Fruit fly (Drosophila melanogaster) whole organism, embryonic: ENCODE results near the gene CG11892.
A peak's percentile ranks its signal among the peaks of the same experiment; 100 is the strongest.

Experiments
- CG2129 ChIP-seq: fragments of 200-800 bp; sonication (Bioruptor generic); IDR thresholded peaks from 2 replicates; pipeline ENCODE4 v1.3.6; 2022; ENCODE audit warnings: missing biosample characterization, missing genetic modification characterization; ENCODE audit not compliant: partially characterized antibody
- CG3163 ChIP-seq: fragments of 200-800 bp; sonication (Bioruptor generic); optimal IDR thresholded peaks from 3 replicates; lab custom pipeline; 2016; ENCODE audit warnings: missing biosample characterization, missing genetic modification characterization
- Trl ChIP-seq, 3 experiments: fragments of >200 bp in 2 of 3; fragments of 200-800 bp in 1 of 3; sonication (Bioruptor generic) in 1 of 3; optimal IDR thresholded peaks; 2 replicates in 1 of 3; 3 replicates in 2 of 3; lab custom pipeline; 2016 to 2017; ENCODE audit warnings: missing biosample characterization in 1 of 3, missing genetic modification characterization in 1 of 3
- Usf ChIP-seq: fragments of 200-800 bp; sonication (Bioruptor generic); optimal IDR thresholded peaks from 2 replicates; lab custom pipeline; 2017; ENCODE audit warnings: missing genotype, missing biosample characterization, missing genetic modification characterization
- unc-4 ChIP-seq: fragments of 200-800 bp; sonication (Bioruptor generic); IDR thresholded peaks from 2 replicates; pipeline ENCODE4 v1.3.6; 2022; ENCODE audit warnings: missing biosample characterization, missing genetic modification characterization; ENCODE audit not compliant: partially characterized antibody

The CG11892 gene

dm6 chr3R:25331103-25331502 is 49.8 kb downstream of the CG11892 start, which contains the start of gene CHKov2:
Gene CHKov2 (minus strand): TSS chr3R:25331203.
- peak in 1 of 2 experiments; percentile 11 for TF ChIP-seq Trl (optimal IDR thresholded peaks at IDR 0.05; lab: Kevin White, UChicago)
- TF ChIP-seq Trl (GFP tag; optimal IDR thresholded peaks at IDR 0.05; lab: Kevin White, UChicago): no peak
- TF ChIP-seq Usf (GFP tag; lab: Kevin White, UChicago): no peak
- TF ChIP-seq CG3163 (GFP tag; lab: Kevin White, UChicago): peak; percentile 55
- no peak for TF ChIP-seq CG2129 (GFP tag; lab: Robert Waterston, UW)
- TF ChIP-seq unc-4 (GFP tag; lab: Robert Waterston, UW): no peak
- TF ChIP-seq, all 482 proteins: peak for 2
